Fruit fly (Drosophila melanogaster) whole organism, wandering third instar larva: ENCODE data around the gene CG33322.

Experiments used
- CG32264 ChIP-seq: fragments of 200-800 bp; sonication (Bioruptor generic); optimal IDR thresholded peaks from 2 replicates; lab custom pipeline; 2016; ENCODE audit warnings: missing biosample characterization, missing genetic modification characterization
- CrebA ChIP-seq: fragments of 200-800 bp; sonication (Bioruptor generic); optimal IDR thresholded peaks from 2 replicates; lab custom pipeline; 2016; ENCODE audit warnings: missing biosample characterization, mild to moderate bottlenecking, missing genetic modification characterization, borderline replicate concordance
- Dfd ChIP-seq: fragments of >200 bp; optimal IDR thresholded peaks from 2 replicates; lab custom pipeline; 2017; ENCODE audit warnings: missing biosample characterization, missing genetic modification characterization
- Dif ChIP-seq: fragments of 200-275, 200-300 bp; sonication (Bioruptor generic); optimal IDR thresholded peaks from 2 replicates; lab custom pipeline; 2018; ENCODE audit warnings: missing biosample characterization, missing genetic modification characterization; ENCODE audit not compliant: partially characterized antibody
- GATAd ChIP-seq: sonication (Bioruptor generic); optimal IDR thresholded peaks from 2 replicates; lab custom pipeline; 2016; ENCODE audit warnings: missing biosample characterization, missing genetic modification characterization
- HLH106 ChIP-seq: fragments of 200-800 bp; optimal IDR thresholded peaks from 3 replicates; lab custom pipeline; 2019; ENCODE audit warnings: missing biosample characterization, mild to moderate bottlenecking, missing genetic modification characterization, moderate library complexity
- Hr78 ChIP-seq: fragments of >200 bp; optimal IDR thresholded peaks from 2 replicates; lab custom pipeline; 2017; ENCODE audit warnings: missing biosample characterization, missing genetic modification characterization
- Hr83 ChIP-seq: fragments of 200-300 bp; sonication (Bioruptor generic); optimal IDR thresholded peaks from 2 replicates; lab custom pipeline; 2016; ENCODE audit warnings: missing biosample characterization, mild to moderate bottlenecking, missing genetic modification characterization, moderate library complexity; ENCODE audit not compliant: poor library complexity, severe bottlenecking
- Jra ChIP-seq: sonication (Bioruptor generic); optimal IDR thresholded peaks from 2 replicates; lab custom pipeline; 2016; ENCODE audit warnings: missing biosample characterization, missing genetic modification characterization
- Mio ChIP-seq: sonication (Bioruptor generic); optimal IDR thresholded peaks from 2 replicates; lab custom pipeline; 2016; ENCODE audit warnings: missing biosample characterization, missing genetic modification characterization
- Myc ChIP-seq: fragments of >200 bp; optimal IDR thresholded peaks from 2 replicates; lab custom pipeline; 2017
- N ChIP-seq: fragments of >200 bp; optimal IDR thresholded peaks from 2 replicates; lab custom pipeline; 2018; ENCODE audit warnings: missing biosample characterization, missing external identifiers, missing genetic modification characterization
- OdsH ChIP-seq: fragments of 200-800 bp; sonication (Bioruptor generic); optimal IDR thresholded peaks from 2 replicates; lab custom pipeline; 2016; ENCODE audit warnings: missing biosample characterization, mild to moderate bottlenecking, missing genetic modification characterization
- Rel ChIP-seq, 2 experiments: fragments of 200-800 bp; sonication (Bioruptor generic) in 1 of 2; optimal IDR thresholded peaks; 2 replicates in 1 of 2; 3 replicates in 1 of 2; lab custom pipeline; 2016 to 2019; ENCODE audit warnings: mild to moderate bottlenecking in 2 of 2, missing biosample characterization in 2 of 2, missing genetic modification characterization in 2 of 2, moderate library complexity in 1 of 2
- Sp1 ChIP-seq: fragments of 200-800 bp; sonication (Bioruptor generic); optimal IDR thresholded peaks from 3 replicates; lab custom pipeline; 2019; ENCODE audit warnings: missing biosample characterization, mild to moderate bottlenecking, missing genetic modification characterization, moderate library complexity
- Vsx2 ChIP-seq: fragments of 200-300, 225-300 bp; sonication (Bioruptor generic); optimal IDR thresholded peaks from 2 replicates; lab custom pipeline; 2018; ENCODE audit warnings: missing biosample characterization, missing genetic modification characterization; ENCODE audit not compliant: partially characterized antibody
- br ChIP-seq: fragments of 200-800 bp; sonication (Bioruptor generic); optimal IDR thresholded peaks from 2 replicates; lab custom pipeline; 2016; ENCODE audit warnings: missing biosample characterization, missing genetic modification characterization
- brk ChIP-seq: fragments of 200-800 bp; sonication (Bioruptor generic); optimal IDR thresholded peaks from 2 replicates; lab custom pipeline; 2016; ENCODE audit warnings: missing biosample characterization, mild to moderate bottlenecking, missing genetic modification characterization
- dl ChIP-seq, 2 experiments: fragments of 175-275, 200-275 bp in 1 of 2; fragments of 200-275 bp in 1 of 2; sonication (Bioruptor generic); optimal IDR thresholded peaks; lab custom pipeline; 2018; ENCODE audit warnings: mild to moderate bottlenecking in 2 of 2, missing biosample characterization in 2 of 2, missing genetic modification characterization in 2 of 2, moderate library complexity in 2 of 2; ENCODE audit not compliant: partially characterized antibody in 2 of 2, insufficient read depth in 1 of 2
- dmrt93B ChIP-seq: fragments of 200-800 bp; sonication (Bioruptor generic); optimal IDR thresholded peaks from 2 replicates; lab custom pipeline; 2018; ENCODE audit warnings: missing biosample characterization, mild to moderate bottlenecking, missing genetic modification characterization
- dsf ChIP-seq: sonication (Bioruptor generic); optimal IDR thresholded peaks from 2 replicates; lab custom pipeline; 2016; ENCODE audit warnings: missing biosample characterization, missing genetic modification characterization, borderline replicate concordance
- ey ChIP-seq: fragments of 200-800 bp; sonication (Bioruptor generic); optimal IDR thresholded peaks from 2 replicates; lab custom pipeline; 2016; ENCODE audit warnings: missing biosample characterization, missing genetic modification characterization
- foxo ChIP-seq, 2 experiments: fragments of 200-800 bp; sonication (Bioruptor generic); optimal IDR thresholded peaks; 2 replicates in 1 of 2; 3 replicates in 1 of 2; lab custom pipeline; 2016 to 2017; ENCODE audit warnings: missing biosample characterization in 2 of 2, missing genetic modification characterization in 2 of 2
- fru ChIP-seq: fragments of 200-800 bp; sonication (Bioruptor generic); optimal IDR thresholded peaks from 3 replicates; lab custom pipeline; 2016; ENCODE audit warnings: missing biosample characterization, mild to moderate bottlenecking, missing genetic modification characterization
- h ChIP-seq: fragments of 200-800 bp; sonication (Bioruptor generic); optimal IDR thresholded peaks from 3 replicates; lab custom pipeline; 2016; ENCODE audit warnings: missing biosample characterization, mild to moderate bottlenecking, missing genetic modification characterization
- jim ChIP-seq: fragments of 175-275, 200-325 bp; sonication (Bioruptor generic); optimal IDR thresholded peaks from 2 replicates; lab custom pipeline; 2016; ENCODE audit warnings: missing biosample characterization, mild to moderate bottlenecking, missing genetic modification characterization
- pan ChIP-seq: fragments of >200 bp; optimal IDR thresholded peaks from 2 replicates; lab custom pipeline; 2017
- rgr ChIP-seq: fragments of 200-800 bp; sonication (Bioruptor generic); optimal IDR thresholded peaks from 3 replicates; lab custom pipeline; 2016; ENCODE audit warnings: missing biosample characterization, mild to moderate bottlenecking, missing genetic modification characterization
- sage ChIP-seq: fragments of 200-800 bp; sonication (Bioruptor generic); optimal IDR thresholded peaks from 2 replicates; lab custom pipeline; 2016; ENCODE audit warnings: missing biosample characterization, mild to moderate bottlenecking, missing genetic modification characterization
- sv ChIP-seq: fragments of 200-800 bp; sonication (Bioruptor generic); optimal IDR thresholded peaks from 3 replicates; lab custom pipeline; 2016; ENCODE audit warnings: missing biosample characterization, missing genetic modification characterization
- tai ChIP-seq: sonication (Bioruptor generic); optimal IDR thresholded peaks from 2 replicates; lab custom pipeline; 2016; ENCODE audit warnings: missing biosample characterization, missing genetic modification characterization
- usp ChIP-seq: fragments of >200 bp; optimal IDR thresholded peaks from 2 replicates; lab custom pipeline; 2017; ENCODE audit warnings: missing biosample characterization, missing genetic modification characterization
- woc ChIP-seq: sonication (Bioruptor generic); optimal IDR thresholded peaks from 2 replicates; lab custom pipeline; 2016; ENCODE audit warnings: missing biosample characterization, mild to moderate bottlenecking, missing genetic modification characterization

The CG33322 gene

DNA sequence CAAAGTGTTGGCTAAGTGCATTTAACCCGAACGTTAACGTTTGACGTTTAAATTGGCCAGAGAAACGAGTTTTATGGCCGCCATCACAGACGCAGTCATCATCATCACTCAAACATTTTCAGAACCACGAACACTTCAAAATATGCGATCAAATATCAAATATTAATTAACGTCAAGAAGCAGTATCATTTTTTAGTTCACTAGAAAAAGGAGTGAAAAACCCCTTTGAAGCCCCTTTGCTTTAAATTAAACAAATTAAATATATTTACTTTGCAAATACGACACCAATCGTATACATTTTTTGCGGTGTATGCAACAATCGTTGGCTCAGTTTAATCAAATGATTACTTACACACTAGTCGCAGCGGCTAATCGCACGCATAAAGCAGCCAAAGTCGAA lies 28.3 kb upstream of the CG33322 start:
- TF ChIP-seq Rel (GFP tag; optimal IDR thresholded peaks at IDR 0.05; lab: Kevin White, UChicago) (no peak), Rel (tag; optimal IDR thresholded peaks at IDR 0.05; lab: Kevin White, UChicago) (no peak), Dfd (GFP tag; lab: Kevin White, UChicago) (no peak)

DNA sequence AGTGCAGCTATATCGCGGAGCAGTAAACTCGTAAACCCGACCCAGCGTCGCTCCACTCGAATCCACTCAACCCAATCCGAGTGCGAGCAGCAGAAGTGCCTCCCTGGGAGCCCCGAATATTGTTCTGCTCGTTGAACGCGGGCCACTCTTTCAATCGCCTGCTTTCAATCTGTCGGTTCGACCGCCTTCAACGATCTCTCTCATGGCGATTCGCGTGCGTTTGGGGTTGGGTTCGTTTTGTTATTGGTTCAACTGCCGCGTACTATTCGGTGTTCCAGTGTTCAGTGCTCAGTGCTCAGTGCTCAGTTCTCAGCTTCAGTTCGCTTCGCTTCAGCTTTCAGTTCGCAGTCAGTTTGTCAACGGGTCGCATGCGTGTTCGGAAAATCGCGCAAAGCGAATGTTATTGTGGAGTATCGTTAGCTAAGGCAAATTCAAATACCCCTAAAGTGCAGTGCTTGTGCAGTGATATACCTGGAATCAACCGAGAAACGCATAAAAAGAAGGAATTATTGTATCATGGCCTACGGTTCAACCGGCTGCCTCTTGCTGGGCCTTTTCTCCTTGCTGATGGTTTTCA lies 24.5 kb upstream of the CG33322 start, which contains the start of gene CG31676:
Gene CG31676, plus strand, starts transcription at position 289 of the 577 bp plus-strand sequence.
- TF ChIP-seq foxo (GFP tag; optimal IDR thresholded peaks at IDR 0.05; lab: Kevin White, UChicago): no peak
- TF ChIP-seq CrebA: no peak
- TF ChIP-seq sv (GFP tag; lab: Kevin White, UChicago): no peak

dm6 chr2L:20840006-20840405 lies 24.0 kb upstream of the CG33322 start:
- no peak for TF ChIP-seq CrebA
- TF ChIP-seq ey (GFP tag; lab: Kevin White, UChicago): no peak
- TF ChIP-seq sage (GFP tag; lab: Kevin White, UChicago): no peak
- TF ChIP-seq N (GFP tag; lab: Kevin White, UChicago): no peak
- TF ChIP-seq tai (GFP tag; lab: Kevin White, UChicago): no peak
- TF ChIP-seq Myc: no peak
- TF ChIP-seq Hr78 (GFP tag; lab: Kevin White, UChicago): no peak
- no peak for TF ChIP-seq Dfd (GFP tag; lab: Kevin White, UChicago)
- TF ChIP-seq HLH106 (tag; lab: Kevin White, UChicago): no peak
- TF ChIP-seq pan (lab: Kevin White, UChicago): no peak
- TF ChIP-seq sv (GFP tag; lab: Kevin White, UChicago): no peak
- TF ChIP-seq Rel (GFP tag; optimal IDR thresholded peaks at IDR 0.05; lab: Kevin White, UChicago): no peak
- no peak for TF ChIP-seq Rel (tag; optimal IDR thresholded peaks at IDR 0.05; lab: Kevin White, UChicago)
- no peak for TF ChIP-seq Jra (GFP tag; lab: Kevin White, UChicago)
- TF ChIP-seq Vsx2 (GFP tag; lab: Kevin White, UChicago): no peak
- no peak for TF ChIP-seq h (GFP tag; lab: Kevin White, UChicago)
- TF ChIP-seq rgr: no peak

- TF ChIP-seq Jra (GFP tag; lab: Kevin White, UChicago) (no peak), woc (GFP tag; lab: Kevin White, UChicago) (no peak), dsf (GFP tag; lab: Kevin White, UChicago) (no peak), Hr78 (GFP tag; lab: Kevin White, UChicago) (no peak), tai (GFP tag; lab: Kevin White, UChicago) (no peak), Dif (GFP tag; lab: Kevin White, UChicago) (no peak), Mio (no peak), foxo (GFP tag; optimal IDR thresholded peaks at IDR 0.05; lab: Kevin White, UChicago) (no peak), usp (no peak), OdsH (GFP tag; lab: Kevin White, UChicago) (no peak), ey (GFP tag; lab: Kevin White, UChicago) (no peak), Vsx2 (GFP tag; lab: Kevin White, UChicago) (no peak), jim (no peak), CG32264 (GFP tag; lab: Kevin White, UChicago) (no peak)
Measured at dm6 chr2L:20837885-20838284, 21.8 kb upstream of the CG33322 start, which contains the start of gene Spn38F. Gene Spn38F (minus strand): TSS chr2L:20837985.

dm6 chr2L:20835501-20835900 lies 19.5 kb upstream of the CG33322 start, which contains the start of gene Oseg5:
Gene Oseg5 (minus strand): TSS chr2L:20835840.
- TF ChIP-seq GATAd (GFP tag; lab: Kevin White, UChicago): no peak

DNA sequence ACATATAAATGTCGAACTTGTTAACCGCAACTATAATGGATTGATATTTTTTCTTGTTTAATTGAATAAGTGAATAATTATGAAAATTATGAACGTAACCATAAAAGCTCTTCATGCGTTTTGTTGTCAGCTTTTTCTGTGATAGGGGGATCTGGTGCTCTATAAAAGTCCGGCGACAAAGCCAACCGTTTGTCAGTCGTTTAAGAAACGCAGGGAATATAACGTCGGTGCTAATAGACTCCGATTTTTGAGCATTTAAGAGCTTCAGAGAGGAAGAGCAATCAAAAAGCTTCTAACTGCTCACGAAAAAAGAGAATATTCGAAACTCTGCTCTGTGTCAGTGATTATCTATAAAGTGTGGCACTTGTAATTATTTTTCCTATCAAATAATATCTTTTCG lies 15.0 kb upstream of the CG33322 start, which contains the start of gene CG31674:
Gene CG31674, plus strand, starts transcription at position 203 of the 400 bp plus-strand sequence.
- TF ChIP-seq Dif (GFP tag; lab: Kevin White, UChicago): peak; percentile 50
- no peak for TF ChIP-seq br
- TF ChIP-seq Rel (GFP tag; optimal IDR thresholded peaks at IDR 0.05; lab: Kevin White, UChicago): no peak
- TF ChIP-seq Rel (tag; optimal IDR thresholded peaks at IDR 0.05; lab: Kevin White, UChicago): peak; percentile 14
- peak in 1 of 2 experiments; percentile 20 for TF ChIP-seq dl (GFP tag; optimal IDR thresholded peaks at IDR 0.05; lab: Kevin White, UChicago; ENCODE audit: insufficient read depth in 1 of 2, partially characterized antibody in 2 of 2)
- no peak for TF ChIP-seq HLH106 (tag; lab: Kevin White, UChicago)
- peak; percentile 59 for TF ChIP-seq h (GFP tag; lab: Kevin White, UChicago)
- TF ChIP-seq dmrt93B: no peak
- TF ChIP-seq N (GFP tag; lab: Kevin White, UChicago): no peak
- no peak for TF ChIP-seq sv (GFP tag; lab: Kevin White, UChicago)
- TF ChIP-seq Hr83 (GFP tag; lab: Kevin White, UChicago): no peak
- TF ChIP-seq pan (lab: Kevin White, UChicago): no peak
- TF ChIP-seq Mio: no peak
- TF ChIP-seq fru (GFP tag; lab: Kevin White, UChicago): no peak
- no peak for TF ChIP-seq CrebA
- no peak for TF ChIP-seq Hr78 (GFP tag; lab: Kevin White, UChicago)
- peak; percentile 53 for TF ChIP-seq brk (GFP tag; lab: Kevin White, UChicago)
- no peak for TF ChIP-seq Sp1
- no peak for TF ChIP-seq Vsx2 (GFP tag; lab: Kevin White, UChicago)
- TF ChIP-seq ey (GFP tag; lab: Kevin White, UChicago): no peak
